Worm (Caenorhabditis elegans): ENCODE results near the gene R102.4.
"Not testable (repeated sequence)": the region's sequence is repeated elsewhere in the genome, so short reads cannot be mapped to it uniquely, and the experiment has no call there.

Gene R102.4

ce11 chrIV:10656770-10657323 lies 38.3 kb downstream of the R102.4 start, which contains the start of gene K08C7.1:
Gene K08C7.1, plus strand, starts transcription at chrIV:10656812.
- TF ChIP-seq odd-2 (tag; optimal IDR thresholded peaks at IDR 0.05), result no peak
- TF ChIP-seq ceh-31 (tag; optimal IDR thresholded peaks at IDR 0.05), result no peak
- no peak for TF ChIP-seq ceh-30 (tag; optimal IDR thresholded peaks at IDR 0.05)
- no peak for TF ChIP-seq syd-9 (tag; optimal IDR thresholded peaks at IDR 0.05)
- no peak for TF ChIP-seq nhr-232 (tag; optimal IDR thresholded peaks at IDR 0.05)
- TF ChIP-seq ceh-24 (tag; optimal IDR thresholded peaks at IDR 0.05), result no peak
- no peak for TF ChIP-seq ceh-19 (GFP tag; optimal IDR thresholded peaks at IDR 0.05)
- no peak for TF ChIP-seq lin-11 (tag; optimal IDR thresholded peaks at IDR 0.05)
- no peak for TF ChIP-seq sdc-2 (tag; optimal IDR thresholded peaks at IDR 0.05)
- TF ChIP-seq T23F11.4 (GFP tag; optimal IDR thresholded peaks at IDR 0.05), result no peak
- no peak for TF ChIP-seq pag-3 (tag; optimal IDR thresholded peaks at IDR 0.05; ENCODE audit: borderline replicate concordance)
- TF ChIP-seq ceh-34 (tag; optimal IDR thresholded peaks at IDR 0.05), result no peak
- no peak for TF ChIP-seq nfya-1 (tag; optimal IDR thresholded peaks at IDR 0.05)
- no peak for TF ChIP-seq tbx-2 (tag; optimal IDR thresholded peaks at IDR 0.05)
- no peak for TF ChIP-seq ceh-18 (tag; optimal IDR thresholded peaks at IDR 0.05)
- no peak for TF ChIP-seq fkh-10 (GFP tag; optimal IDR thresholded peaks at IDR 0.05)
- no peak for TF ChIP-seq hlh-6 (tag; optimal IDR thresholded peaks at IDR 0.05)
- no peak for TF ChIP-seq pha-4 (tag; optimal IDR thresholded peaks at IDR 0.05)

- not testable (repeated sequence) for TF ChIP-seq npax-4 (tag; optimal IDR thresholded peaks at IDR 0.05); pag-3 (tag; optimal IDR thresholded peaks at IDR 0.05; ENCODE audit: borderline replicate concordance); syd-9 (tag; optimal IDR thresholded peaks at IDR 0.05)
These were observed 41.1 kb downstream of the R102.4 start, which contains the start of gene glb-19 for ce11 chrIV:10654047-10654446. Gene glb-19, minus strand, starts transcription at chrIV:10654147.
